Fruit fly (Drosophila melanogaster) whole organism, embryonic: Measurements from ENCODE around the gene wus.

Source experiments
- Awh ChIP-seq: fragments of 200-800 bp; sonication (Bioruptor generic); IDR thresholded peaks from 2 replicates; pipeline ENCODE4, ENCODE4 v1.3.6; 2022; ENCODE audit warnings: missing biosample characterization, missing genetic modification characterization
- CG10274 ChIP-seq: fragments of 200-800 bp; sonication (Bioruptor generic); optimal IDR thresholded peaks from 3 replicates; lab custom pipeline; 2017; ENCODE audit warnings: missing biosample characterization, mild to moderate bottlenecking, missing genetic modification characterization
- CG11247 ChIP-seq: fragments of 200-800 bp; sonication (Bioruptor generic); IDR thresholded peaks from 2 replicates; pipeline ENCODE4 v1.3.6; 2022; ENCODE audit warnings: missing biosample characterization, missing genetic modification characterization
- CG11723 ChIP-seq: fragments of 200-800 bp; sonication (Bioruptor generic); optimal IDR thresholded peaks from 2 replicates; lab custom pipeline; 2017; ENCODE audit warnings: missing biosample characterization, mild to moderate bottlenecking, missing genetic modification characterization
- CG12299 ChIP-seq: fragments of 200-800 bp; sonication (Bioruptor generic); optimal IDR thresholded peaks from 2 replicates; lab custom pipeline; 2018; ENCODE audit warnings: missing biosample characterization, mild to moderate bottlenecking, missing genetic modification characterization
- CG14860 ChIP-seq: fragments of 200-800 bp; sonication (Bioruptor generic); IDR thresholded peaks from 3 replicates; pipeline ENCODE4 v1.3.6; 2022; ENCODE audit warnings: missing biosample characterization, missing genetic modification characterization; ENCODE audit not compliant: partially characterized antibody
- CG17359 ChIP-seq: fragments of 200-800 bp; sonication (Bioruptor generic); optimal IDR thresholded peaks from 3 replicates; lab custom pipeline; 2018; ENCODE audit warnings: missing biosample characterization, mild to moderate bottlenecking, missing genetic modification characterization, moderate library complexity
- CG17912 ChIP-seq: fragments of 200-800 bp; sonication (Bioruptor generic); optimal IDR thresholded peaks from 2 replicates; lab custom pipeline; 2018; ENCODE audit warnings: missing biosample characterization, mild to moderate bottlenecking, missing genetic modification characterization
- CG1832 ChIP-seq: fragments of 200-800 bp; sonication (Bioruptor generic); optimal IDR thresholded peaks from 2 replicates; lab custom pipeline; 2017; ENCODE audit warnings: missing biosample characterization, mild to moderate bottlenecking, missing genetic modification characterization, inconsistent platforms
- CG4404 ChIP-seq: fragments of 200-800 bp; sonication (Bioruptor generic); IDR thresholded peaks from 2 replicates; pipeline ENCODE4 v1.3.6; 2022; ENCODE audit warnings: missing biosample characterization, missing genetic modification characterization
- CG4617 ChIP-seq: fragments of 200-800 bp; sonication (Bioruptor generic); optimal IDR thresholded peaks from 3 replicates; lab custom pipeline; 2016; ENCODE audit warnings: missing biosample characterization, missing genetic modification characterization, borderline replicate concordance
- CG6175 ChIP-seq: fragments of 200-800 bp; sonication (Bioruptor generic); IDR thresholded peaks from 3 replicates; pipeline ENCODE4 v1.3.6; 2022; ENCODE audit warnings: missing biosample characterization, missing genetic modification characterization
- CG6272 ChIP-seq: fragments of 200-800 bp; sonication (Bioruptor generic); IDR thresholded peaks from 2 replicates; pipeline ENCODE4 v1.3.6; 2022; ENCODE audit warnings: missing biosample characterization, missing genetic modification characterization
- CG6654 ChIP-seq: fragments of 200-800 bp; sonication (Bioruptor generic); optimal IDR thresholded peaks from 2 replicates; lab custom pipeline; 2017; ENCODE audit warnings: missing biosample characterization, mild to moderate bottlenecking, missing genetic modification characterization
- CG6683 ChIP-seq: fragments of 200-800 bp; sonication (Bioruptor generic); optimal IDR thresholded peaks from 2 replicates; lab custom pipeline; 2017; ENCODE audit warnings: missing biosample characterization, mild to moderate bottlenecking, missing genetic modification characterization, missing genetic modification reagents
- CG7357 ChIP-seq: fragments of 200-800 bp; sonication (Bioruptor generic); IDR thresholded peaks from 3 replicates; pipeline ENCODE4 v1.3.6; 2022; ENCODE audit warnings: missing biosample characterization, missing genetic modification characterization
- CG7928 ChIP-seq: fragments of 200-800 bp; sonication (Bioruptor generic); optimal IDR thresholded peaks from 2 replicates; lab custom pipeline; 2017; ENCODE audit warnings: missing biosample characterization, mild to moderate bottlenecking, missing genetic modification characterization
- CG9817 ChIP-seq: fragments of 200-800 bp; sonication (Bioruptor generic); optimal IDR thresholded peaks from 2 replicates; lab custom pipeline; 2018; ENCODE audit warnings: missing biosample characterization, mild to moderate bottlenecking, missing genetic modification characterization, moderate library complexity
- D ChIP-seq, 2 experiments: fragments of 200-800 bp in 1 of 2; fragments of >200 bp in 1 of 2; sonication (Bioruptor generic) in 1 of 2; optimal IDR thresholded peaks; 2 replicates in 1 of 2; 3 replicates in 1 of 2; lab custom pipeline; 2017; ENCODE audit warnings: mild to moderate bottlenecking in 1 of 2, missing biosample characterization in 1 of 2, missing genetic modification characterization in 1 of 2, missing genetic modification reagents in 1 of 2
- Deaf1 ChIP-seq: fragments of 200-800 bp; optimal IDR thresholded peaks from 3 replicates; lab custom pipeline; 2019; ENCODE audit warnings: missing biosample characterization, mild to moderate bottlenecking, missing genetic modification characterization, moderate library complexity
- Dp ChIP-seq: fragments of 200-800 bp; sonication (Bioruptor generic); optimal IDR thresholded peaks from 2 replicates; lab custom pipeline; 2018; ENCODE audit warnings: missing biosample characterization, mild to moderate bottlenecking, missing genetic modification characterization, moderate library complexity
- HmgD ChIP-seq: fragments of 200-800 bp; sonication (Bioruptor generic); optimal IDR thresholded peaks from 3 replicates; lab custom pipeline; 2016; ENCODE audit warnings: missing biosample characterization, missing genetic modification characterization
- NC2β ChIP-seq: fragments of 200-800 bp; sonication (Bioruptor generic); optimal IDR thresholded peaks from 2 replicates; lab custom pipeline; 2016; ENCODE audit warnings: missing biosample characterization, missing genetic modification characterization
- PHDP ChIP-seq: fragments of 200-800 bp; sonication (Bioruptor generic); optimal IDR thresholded peaks from 3 replicates; lab custom pipeline; 2018; ENCODE audit warnings: missing biosample characterization, mild to moderate bottlenecking, missing genetic modification characterization, moderate library complexity
- Ptx1 ChIP-seq: fragments of 200-800 bp; sonication (Bioruptor generic); IDR thresholded peaks from 2 replicates; pipeline ENCODE4 v1.3.6; 2022; ENCODE audit warnings: missing biosample characterization, missing genetic modification characterization
- YL-1 ChIP-seq: fragments of 200-800 bp; sonication (Bioruptor generic); optimal IDR thresholded peaks from 3 replicates; lab custom pipeline; 2017; ENCODE audit warnings: missing biosample characterization, mild to moderate bottlenecking, missing genetic modification characterization
- bcd ChIP-seq: fragments of 200-800 bp; sonication (Bioruptor generic); optimal IDR thresholded peaks from 2 replicates; lab custom pipeline; 2017; ENCODE audit warnings: missing biosample characterization, mild to moderate bottlenecking, missing genetic modification characterization
- cato ChIP-seq: fragments of 200-800 bp; sonication (Bioruptor generic); optimal IDR thresholded peaks from 2 replicates; lab custom pipeline; 2016; ENCODE audit warnings: missing biosample characterization, missing genetic modification characterization, borderline replicate concordance
- cwo ChIP-seq: fragments of 200-800 bp; sonication (Bioruptor generic); optimal IDR thresholded peaks from 3 replicates; lab custom pipeline; 2017; ENCODE audit warnings: missing biosample characterization, missing genetic modification characterization, mild to moderate bottlenecking, moderate library complexity, missing genetic modification reagents
- dati ChIP-seq: fragments of 200-800 bp; sonication (Bioruptor generic); IDR thresholded peaks from 2 replicates; pipeline ENCODE4 v1.3.6; 2022; ENCODE audit warnings: missing biosample characterization, missing genetic modification characterization
- disco-r ChIP-seq: fragments of 200-800 bp; sonication (Bioruptor generic); optimal IDR thresholded peaks from 2 replicates; lab custom pipeline; 2016; ENCODE audit warnings: missing biosample characterization, missing genetic modification characterization
- dmrt99B ChIP-seq: fragments of 200-800 bp; sonication (Bioruptor generic); optimal IDR thresholded peaks from 2 replicates; lab custom pipeline; 2018; ENCODE audit warnings: missing biosample characterization, mild to moderate bottlenecking, missing genetic modification characterization, moderate library complexity
- dysf ChIP-seq: fragments of 200-800 bp; sonication (Bioruptor generic); IDR thresholded peaks from 3 replicates; pipeline ENCODE4 v1.3.6; 2022; ENCODE audit warnings: missing biosample characterization, missing genetic modification characterization
- ham ChIP-seq: fragments of 200-800 bp; sonication (Bioruptor generic); IDR thresholded peaks from 2 replicates; pipeline ENCODE4 v1.3.6; 2022; ENCODE audit warnings: missing biosample characterization, missing genetic modification characterization
- hkb ChIP-seq, 2 experiments: fragments of 200-800 bp in 1 of 2; fragments of >200 bp in 1 of 2; sonication (Bioruptor generic) in 1 of 2; IDR thresholded peaks in 1 of 2; optimal IDR thresholded peaks in 1 of 2; 2 replicates each; pipeline versions ENCODE4 v1.3.6 to Lab custom; 2017 to 2022; ENCODE audit warnings: missing biosample characterization in 1 of 2, missing genetic modification characterization in 1 of 2
- klu ChIP-seq: fragments of 200-800 bp; sonication (Bioruptor generic); IDR thresholded peaks from 2 replicates; pipeline ENCODE4 v1.3.6; 2022; ENCODE audit warnings: missing biosample characterization, missing genetic modification characterization
- lbe ChIP-seq: fragments of 200-800 bp; sonication (Bioruptor generic); optimal IDR thresholded peaks from 2 replicates; lab custom pipeline; 2016; ENCODE audit warnings: missing biosample characterization, mild to moderate bottlenecking, missing genetic modification characterization
- lmd ChIP-seq: fragments of 200-800 bp; sonication (Bioruptor generic); IDR thresholded peaks from 2 replicates; pipeline ENCODE4 v1.3.6; 2022; ENCODE audit warnings: missing biosample characterization, missing genetic modification characterization
- onecut ChIP-seq: fragments of 200-800 bp; sonication (Bioruptor generic); IDR thresholded peaks from 2 replicates; pipeline ENCODE4 v1.3.6; 2022; ENCODE audit warnings: missing biosample characterization, missing genetic modification characterization
- peb ChIP-seq: fragments of 200-800 bp; sonication (Bioruptor generic); IDR thresholded peaks from 2 replicates; pipeline ENCODE4 v1.3.6; 2022; ENCODE audit warnings: missing biosample characterization, missing genetic modification characterization
- phol ChIP-seq: fragments of 200-800 bp; sonication (Bioruptor generic); optimal IDR thresholded peaks from 3 replicates; lab custom pipeline; 2018; ENCODE audit warnings: missing biosample characterization, mild to moderate bottlenecking, missing genetic modification characterization, moderate library complexity
- run ChIP-seq: fragments of 200-800 bp; sonication (Bioruptor generic); optimal IDR thresholded peaks from 3 replicates; lab custom pipeline; 2018; ENCODE audit warnings: missing biosample characterization, mild to moderate bottlenecking, missing genetic modification characterization
- sd ChIP-seq: fragments of 200-800 bp; sonication (Bioruptor generic); optimal IDR thresholded peaks from 3 replicates; lab custom pipeline; 2018; ENCODE audit warnings: missing biosample characterization, mild to moderate bottlenecking, missing genetic modification characterization, moderate library complexity
- sim ChIP-seq: fragments of 200-800 bp; sonication (Bioruptor generic); IDR thresholded peaks from 2 replicates; pipeline ENCODE4 v1.3.6; 2022; ENCODE audit warnings: missing biosample characterization, missing genetic modification characterization
- so ChIP-seq: fragments of 200-800 bp; sonication (Bioruptor generic); IDR thresholded peaks from 3 replicates; pipeline ENCODE4 v1.3.6; 2022; ENCODE audit warnings: missing biosample characterization, missing genetic modification characterization
- stc ChIP-seq: fragments of 200-800 bp; sonication (Bioruptor generic); IDR thresholded peaks from 2 replicates; pipeline ENCODE4 v1.3.6; 2022; ENCODE audit warnings: missing biosample characterization, missing genetic modification characterization
- tin ChIP-seq: fragments of 200-800 bp; sonication (Bioruptor generic); optimal IDR thresholded peaks from 3 replicates; lab custom pipeline; 2016; ENCODE audit warnings: missing biosample characterization, missing genetic modification characterization
- trh ChIP-seq: fragments of 200-800 bp; sonication (Bioruptor generic); optimal IDR thresholded peaks from 2 replicates; lab custom pipeline; 2016; ENCODE audit warnings: missing biosample characterization, missing genetic modification characterization

wus gene

dm6 chrX:16930465-16931286 lies 10.0 kb downstream of the wus start (continued):
- 0 out of 3 replicates have a peak, but pooled peaks have one; percentile 27 for TF ChIP-seq CG7357 (GFP tag; lab: Robert Waterston, UW)
- peak; percentile 47 for TF ChIP-seq CG11247 (GFP tag; lab: Robert Waterston, UW)
- no peak for TF ChIP-seq CG11723 (GFP tag; lab: Kevin White, UChicago)
- peak; percentile 44; the same call in 2 of the 3 replicates for TF ChIP-seq so
- TF ChIP-seq lmd (GFP tag; lab: Robert Waterston, UW) = peak; percentile 73
- peak; percentile 35 for TF ChIP-seq onecut (GFP tag; lab: Robert Waterston, UW)
- peak; percentile 9 for TF ChIP-seq lbe (GFP tag; lab: Kevin White, UChicago)
- no peak for TF ChIP-seq CG1832 (GFP tag; lab: Kevin White, UChicago)
- TF ChIP-seq bcd (GFP tag; lab: Kevin White, UChicago) = peak; percentile 67
- 0 out of 2 replicates have a peak, but pooled peaks have one; percentile 18 for TF ChIP-seq klu
- TF ChIP-seq Ptx1 (GFP tag; lab: Robert Waterston, UW) = peak; percentile 80
- peak; percentile 68 for TF ChIP-seq tin (GFP tag; lab: Kevin White, UChicago)
- peak; percentile 76 for TF ChIP-seq phol (tag; lab: Kevin White, UChicago)
- peak; percentile 99 for TF ChIP-seq cwo (GFP tag; lab: Kevin White, UChicago)
- no peak for TF ChIP-seq CG17912
- TF ChIP-seq CG6654 (GFP tag; lab: Kevin White, UChicago) = peak; percentile 2
- peak; percentile 21 for TF ChIP-seq Deaf1 (tag; lab: Kevin White, UChicago)
- no peak for TF ChIP-seq CG14860 (GFP tag; lab: Robert Waterston, UW)
- peak; percentile 37 for TF ChIP-seq CG4404 (GFP tag; lab: Robert Waterston, UW)
- no peak for TF ChIP-seq CG4617 (GFP tag; lab: Kevin White, UChicago)
- peak; percentile 30 for TF ChIP-seq run
- peak; percentile 42 for TF ChIP-seq CG12299
- no peak for TF ChIP-seq CG10274 (GFP tag; lab: Kevin White, UChicago)
- TF ChIP-seq CG6683 (GFP tag; lab: Kevin White, UChicago) = peak; percentile 49
- peak; percentile 33 for TF ChIP-seq sd
- TF ChIP-seq Awh (GFP tag; lab: Robert Waterston, UW) = peak; percentile 85
- TF ChIP-seq D (optimal IDR thresholded peaks at IDR 0.05; lab: Kevin White, UChicago) = no peak
- TF ChIP-seq D (GFP tag; optimal IDR thresholded peaks at IDR 0.05; lab: Kevin White, UChicago) = peak; percentile 52
- TF ChIP-seq hkb (optimal IDR thresholded peaks at IDR 0.05; lab: Kevin White, UChicago) = no peak
- peak; percentile 79 for TF ChIP-seq hkb (GFP tag; IDR thresholded peaks at IDR 0.05; lab: Robert Waterston, UW)
- peak; percentile 12 for TF ChIP-seq cato (GFP tag; lab: Kevin White, UChicago)
- TF ChIP-seq dati (GFP tag; lab: Robert Waterston, UW) = no peak
- TF ChIP-seq Dp (GFP tag; lab: Kevin White, UChicago) = no peak
- no peak for TF ChIP-seq ham
- TF ChIP-seq NC2β = no peak
- TF ChIP-seq HmgD = no peak
- TF ChIP-seq CG6272 = peak; percentile 63; the same call in 1 of the 2 replicates
- TF ChIP-seq CG7928 (GFP tag; lab: Kevin White, UChicago) = peak; percentile 11
- TF ChIP-seq CG6175 (GFP tag; lab: Robert Waterston, UW) = peak; percentile 54; the same call in 1 of the 3 replicates
- TF ChIP-seq PHDP (tag; lab: Kevin White, UChicago) = peak; percentile 67
- TF ChIP-seq stc (GFP tag; lab: Robert Waterston, UW) = peak; percentile 81
- TF ChIP-seq CG9817 = peak; percentile 20
- 0 out of 2 replicates have a peak, but pooled peaks have one; percentile 22 for TF ChIP-seq sim (GFP tag; lab: Robert Waterston, UW)
- TF ChIP-seq trh = no peak
- peak; percentile 80 for TF ChIP-seq dysf
- no peak for TF ChIP-seq YL-1 (GFP tag; lab: Kevin White, UChicago)
- TF ChIP-seq dmrt99B (tag; lab: Kevin White, UChicago) = peak; percentile 84
- TF ChIP-seq CG17359 (tag; lab: Kevin White, UChicago) = peak; percentile 78
- peak; percentile 55 for TF ChIP-seq peb (GFP tag; lab: Robert Waterston, UW)
- TF ChIP-seq disco-r = no peak
